Worm (Caenorhabditis elegans): ENCODE data around the gene clec-231.

Gene clec-231

ce11 chrV:15337405-15337804 is 13.1 kb downstream of the clec-231 start, which contains the start of gene wrt-7:
TSS of gene wrt-7 (minus strand) at chrV:15337505.
- TF ChIP-seq blmp-1 (tag; optimal IDR thresholded peaks at IDR 0.05) (no peak), mab-9 (GFP tag; IDR thresholded peaks at IDR 0.05) (no peak), pax-3 (tag; optimal IDR thresholded peaks at IDR 0.05) (peak; percentile 21)

ce11 chrV:15332851-15333250 is 17.7 kb downstream of the clec-231 start, which contains the start of gene srw-113:
TSS of gene srw-113 (plus strand) at chrV:15333151.
- TF ChIP-seq efl-1 (optimal IDR thresholded peaks at IDR 0.05): no peak
- TF ChIP-seq efl-1 (GFP tag; optimal IDR thresholded peaks at IDR 0.05 in 1 of 2): peak in 1 of 2 experiments; percentile 13
- no peak for TF ChIP-seq dpl-1 (GFP tag; optimal IDR thresholded peaks at IDR 0.05)
- no peak for TF ChIP-seq zag-1 (tag; optimal IDR thresholded peaks at IDR 0.05)
- no peak for TF ChIP-seq mef-2 (tag; optimal IDR thresholded peaks at IDR 0.05)

- TF ChIP-seq snpc-4 (tag; optimal IDR thresholded peaks at IDR 0.05) (no peak), pqm-1 (tag; optimal IDR thresholded peaks at IDR 0.05) (no peak), efl-1 (optimal IDR thresholded peaks at IDR 0.05) (no peak), efl-1 (GFP tag; optimal IDR thresholded peaks at IDR 0.05 in 1 of 2) (no peak), fkh-10 (GFP tag; optimal IDR thresholded peaks at IDR 0.05) (no peak), isw-1 (GFP tag; IDR thresholded peaks at IDR 0.05) (no peak), nhr-19 (GFP tag; conservative IDR thresholded peaks at IDR 0.05) (no peak), jun-1 (tag; optimal IDR thresholded peaks at IDR 0.05) (no peak), blmp-1 (tag; optimal IDR thresholded peaks at IDR 0.05) (no peak), lin-14 (GFP tag; optimal IDR thresholded peaks at IDR 0.05) (no peak), nhr-84 (tag; optimal IDR thresholded peaks at IDR 0.05) (no peak), snu-23 (GFP tag; optimal IDR thresholded peaks at IDR 0.05) (no peak), mep-1 (tag; optimal IDR thresholded peaks at IDR 0.05) (no peak), ceh-8 (GFP tag; optimal IDR thresholded peaks at IDR 0.05) (no peak), nhr-20 (tag; optimal IDR thresholded peaks at IDR 0.05) (no peak), nhr-237 (tag; optimal IDR thresholded peaks at IDR 0.05) (no peak), skn-1 (tag; optimal IDR thresholded peaks at IDR 0.05) (no peak)
These were observed 20.2 kb downstream of the clec-231 start, which contains the start of gene srh-295 for ce11 chrV:15330314-15330713. TSS of gene srh-295 (plus strand) at chrV:15330614.

ce11 chrV:15327745-15328447 is 22.6 kb downstream of the clec-231 start, which contains the start of gene ZK1037.6:
TSS of gene ZK1037.6 (minus strand) at chrV:15327795.
- TF ChIP-seq rnt-1 (tag; optimal IDR thresholded peaks at IDR 0.05) (no peak), elt-2 (tag; optimal IDR thresholded peaks at IDR 0.05) (peak; percentile 90), zip-4 (GFP tag; optimal IDR thresholded peaks at IDR 0.05) (no peak), C34B4.2 (tag; optimal IDR thresholded peaks at IDR 0.05) (no peak), snpc-4 (tag; optimal IDR thresholded peaks at IDR 0.05) (no peak), nhr-47 (tag; optimal IDR thresholded peaks at IDR 0.05) (no peak), jun-1 (tag; optimal IDR thresholded peaks at IDR 0.05) (peak; percentile 27), blmp-1 (tag; optimal IDR thresholded peaks at IDR 0.05) (no peak), grh-1 (GFP tag; IDR thresholded peaks at IDR 0.05) (no peak)

- peak; percentile 33 for TF ChIP-seq pqm-1 (tag; optimal IDR thresholded peaks at IDR 0.05)
- peak; percentile 84 for TF ChIP-seq elt-2 (tag; optimal IDR thresholded peaks at IDR 0.05)
- peak; percentile 13 for TF ChIP-seq jun-1 (tag; optimal IDR thresholded peaks at IDR 0.05)
- TF ChIP-seq lin-15B (tag; optimal IDR thresholded peaks at IDR 0.05): no peak
- no peak for TF ChIP-seq lir-3 (tag; optimal IDR thresholded peaks at IDR 0.05; ENCODE audit: poor library complexity)
These were observed 27.1 kb downstream of the clec-231 start for ce11 chrV:15323417-15323816.

ce11 chrV:15322653-15323052 is 27.9 kb downstream of the clec-231 start, which contains the start of gene nhr-247:
TSS of gene nhr-247 (plus strand) at chrV:15322982.
- peak; percentile 73 for TF ChIP-seq elt-2 (tag; optimal IDR thresholded peaks at IDR 0.05)
